Worm (Caenorhabditis elegans) whole organism, L1 larva: ENCODE data around the gene F48F7.6.

Source experiments
- C16A3.4 ChIP-seq: fragments of 150-350 bp; optimal IDR thresholded peaks from 2 replicates; lab custom pipeline; 2014; ENCODE audit warnings: missing biosample characterization, missing genetic modification characterization
- alr-1 ChIP-seq: fragments of 200-800 bp; sonication (Bioruptor generic); optimal IDR thresholded peaks from 2 replicates; lab custom pipeline; 2018; ENCODE audit warnings: borderline replicate concordance, mild to moderate bottlenecking, missing genetic modification characterization, missing compliant biosample characterization
- blmp-1 ChIP-seq: fragments of 150-350 bp; optimal IDR thresholded peaks from 2 replicates; lab custom pipeline; 2014; ENCODE audit warnings: missing biosample characterization, missing genetic modification characterization
- ceh-82 ChIP-seq, 3 experiments: fragments of 150-350 bp in 1 of 3; sonication (generic microtip) in 2 of 3; optimal IDR thresholded peaks; 2 replicates each; lab custom pipeline; 2014 to 2017; ENCODE audit warnings: missing biosample characterization in 3 of 3, missing genetic modification characterization in 3 of 3
- dpl-1 ChIP-seq, 3 experiments: fragments of 150-350 bp in 2 of 3; sonication (generic microtip) in 1 of 3; optimal IDR thresholded peaks; 2 replicates each; lab custom pipeline; 2014 to 2017; ENCODE audit warnings: missing biosample characterization in 3 of 3, missing genetic modification characterization in 3 of 3, missing genetic modification reagents in 3 of 3
- dsc-1 ChIP-seq: sonication (generic microtip); optimal IDR thresholded peaks from 2 replicates; lab custom pipeline; 2016; ENCODE audit warnings: mild to moderate bottlenecking, missing genetic modification characterization, missing compliant biosample characterization
- efl-1 ChIP-seq, 4 experiments: fragments of 150-350 bp; optimal IDR thresholded peaks in 3 of 4; peaks in 1 of 4; 1 replicate in 1 of 4; 2 replicates in 3 of 4; lab custom pipeline; 2014; ENCODE audit warnings: missing biosample characterization in 2 of 4, missing genetic modification characterization in 2 of 4, missing genetic modification reagents in 2 of 4
- efl-3 ChIP-seq: fragments of 200-800 bp; sonication (Bioruptor generic); optimal IDR thresholded peaks from 2 replicates; lab custom pipeline; 2018; ENCODE audit warnings: mild to moderate bottlenecking, missing genetic modification characterization, missing compliant biosample characterization
- egl-13 ChIP-seq: sonication (generic microtip); optimal IDR thresholded peaks from 2 replicates; lab custom pipeline; 2016; ENCODE audit warnings: missing genotype, missing genetic modification reagents, missing genetic modification characterization, missing compliant biosample characterization
- egl-27 ChIP-seq, 2 experiments: fragments of 150-350 bp in 1 of 2; sonication (generic microtip); optimal IDR thresholded peaks; 3 replicates each; lab custom pipeline; 2017 to 2018; ENCODE audit warnings: missing biosample characterization in 2 of 2, missing genetic modification characterization in 2 of 2, missing genetic modification reagents in 2 of 2
- elt-3 ChIP-seq, 6 experiments: fragments of 150-350 bp in 1 of 6; sonication (generic microtip); optimal IDR thresholded peaks; 2 replicates each; lab custom pipeline; 2017 to 2018; ENCODE audit warnings: missing biosample characterization in 6 of 6, missing genetic modification characterization in 6 of 6, inconsistent platforms in 1 of 6
- fkh-10 ChIP-seq: sonication (generic microtip); optimal IDR thresholded peaks from 2 replicates; lab custom pipeline; 2017; ENCODE audit warnings: missing biosample characterization, missing genetic modification reagents, missing genetic modification characterization
- fkh-4 ChIP-seq: sonication (generic microtip); optimal IDR thresholded peaks from 2 replicates; lab custom pipeline; 2016; ENCODE audit warnings: missing compliant biosample characterization, missing genetic modification characterization, borderline replicate concordance
- fos-1 ChIP-seq: fragments of 150-350 bp; optimal IDR thresholded peaks from 2 replicates; lab custom pipeline; 2014; ENCODE audit warnings: missing biosample characterization, missing genetic modification characterization
- grh-1 ChIP-seq: fragments of 200-800 bp; sonication (Bioruptor generic); IDR thresholded peaks from 2 replicates; pipeline ENCODE4 v1.3.6; 2022; ENCODE audit warnings: missing genetic modification reagents, missing genetic modification characterization, missing compliant biosample characterization
- isw-1 ChIP-seq: fragments of 200-800 bp; sonication (Bioruptor generic); IDR thresholded peaks from 2 replicates; pipeline ENCODE4 v1.3.6; 2022; ENCODE audit warnings: missing genetic modification characterization, missing compliant biosample characterization
- jun-1 ChIP-seq: fragments of 150-350 bp; optimal IDR thresholded peaks from 2 replicates; lab custom pipeline; 2014; ENCODE audit warnings: missing biosample characterization, missing genetic modification reagents, missing genetic modification characterization
- lin-14 ChIP-seq: fragments of 200-800 bp; sonication (Bioruptor generic); optimal IDR thresholded peaks from 2 replicates; lab custom pipeline; 2018; ENCODE audit warnings: mild to moderate bottlenecking, missing genetic modification characterization, moderate library complexity, missing compliant biosample characterization
- lin-35 ChIP-seq, 2 experiments: fragments of 150-350 bp; optimal IDR thresholded peaks; 2 replicates each; lab custom pipeline; 2014; ENCODE audit warnings: missing biosample characterization in 2 of 2, missing genetic modification characterization in 2 of 2, missing genetic modification reagents in 2 of 2
- lin-39 ChIP-seq: fragments of 150-350 bp; optimal IDR thresholded peaks from 2 replicates; lab custom pipeline; 2014; ENCODE audit warnings: missing biosample characterization, missing genetic modification reagents, missing genetic modification characterization
- lsy-2 ChIP-seq, 2 experiments: fragments of 150-350 bp; optimal IDR thresholded peaks; 2 replicates each; lab custom pipeline; 2014; ENCODE audit warnings: missing biosample characterization in 2 of 2, missing genetic modification characterization in 2 of 2
- mdl-1 ChIP-seq, 2 experiments: fragments of 150-350 bp; optimal IDR thresholded peaks; 2 replicates each; lab custom pipeline; 2014 to 2017; ENCODE audit warnings: missing biosample characterization in 2 of 2, missing genetic modification characterization in 2 of 2, inconsistent platforms in 1 of 2
- mef-2 ChIP-seq: fragments of 150-350 bp; optimal IDR thresholded peaks from 2 replicates; lab custom pipeline; 2014; ENCODE audit warnings: missing biosample characterization, missing genetic modification characterization
- mep-1 ChIP-seq: fragments of 150-350 bp; optimal IDR thresholded peaks from 2 replicates; lab custom pipeline; 2014; ENCODE audit warnings: missing biosample characterization, missing genetic modification characterization
- nhr-19 ChIP-seq: fragments of 200-800 bp; sonication (Bioruptor generic); conservative IDR thresholded peaks from 2 replicates; pipeline ENCODE4 v1.3.6; 2022; ENCODE audit warnings: missing genetic modification characterization, missing compliant biosample characterization
- nhr-20 ChIP-seq: sonication (generic microtip); optimal IDR thresholded peaks from 2 replicates; lab custom pipeline; 2016; ENCODE audit warnings: mild to moderate bottlenecking, missing genetic modification characterization, missing compliant biosample characterization
- nhr-237 ChIP-seq: fragments of 150-350 bp; optimal IDR thresholded peaks from 2 replicates; lab custom pipeline; 2014; ENCODE audit warnings: missing biosample characterization, missing genetic modification characterization
- nhr-47 ChIP-seq: sonication (generic microtip); optimal IDR thresholded peaks from 2 replicates; lab custom pipeline; 2016; ENCODE audit warnings: mild to moderate bottlenecking, missing genetic modification characterization, moderate library complexity, missing compliant biosample characterization
- nhr-71 ChIP-seq: sonication (generic microtip); optimal IDR thresholded peaks from 2 replicates; lab custom pipeline; 2016; ENCODE audit warnings: mild to moderate bottlenecking, missing genetic modification characterization, moderate library complexity, missing compliant biosample characterization
- nhr-77 ChIP-seq: fragments of 150-350 bp; optimal IDR thresholded peaks from 2 replicates; lab custom pipeline; 2014; ENCODE audit warnings: missing biosample characterization, missing genetic modification characterization
- nhr-85 ChIP-seq: sonication (generic microtip); peaks from one replicate; lab custom pipeline; 2016; ENCODE audit warnings: missing genetic modification characterization, inconsistent platforms, missing compliant biosample characterization
- nhr-90 ChIP-seq: sonication (generic microtip); optimal IDR thresholded peaks from 2 replicates; lab custom pipeline; 2016; ENCODE audit warnings: mild to moderate bottlenecking, missing genetic modification characterization, missing compliant biosample characterization; ENCODE audit not compliant: poor library complexity
- rnt-1 ChIP-seq: sonication (generic microtip); optimal IDR thresholded peaks from 2 replicates; lab custom pipeline; 2016; ENCODE audit warnings: mild to moderate bottlenecking, missing genetic modification characterization, moderate library complexity, missing compliant biosample characterization
- skn-1 ChIP-seq: fragments of 150-350 bp; optimal IDR thresholded peaks from 2 replicates; lab custom pipeline; 2014; ENCODE audit warnings: missing biosample characterization, missing genetic modification characterization
- snu-23 ChIP-seq: sonication (generic microtip); optimal IDR thresholded peaks from 2 replicates; lab custom pipeline; 2016; ENCODE audit warnings: missing genetic modification characterization, missing compliant biosample characterization
- swsn-7 ChIP-seq: sonication (generic microtip); optimal IDR thresholded peaks from 2 replicates; lab custom pipeline; 2016; ENCODE audit warnings: missing genetic modification characterization, missing compliant biosample characterization
- tbx-2 ChIP-seq: sonication (generic microtip); optimal IDR thresholded peaks from 2 replicates; lab custom pipeline; 2016; ENCODE audit warnings: missing genetic modification characterization, missing compliant biosample characterization
- unc-86 ChIP-seq: sonication (generic microtip); optimal IDR thresholded peaks from 2 replicates; lab custom pipeline; 2016; ENCODE audit warnings: missing genetic modification characterization, missing compliant biosample characterization
- unc-98 ChIP-seq: fragments of 200-800 bp; sonication (Bioruptor generic); IDR thresholded peaks from 2 replicates; pipeline ENCODE4 v1.3.6; 2022; ENCODE audit warnings: missing genetic modification characterization, missing compliant biosample characterization
- xbp-1 ChIP-seq: sonication (generic microtip); optimal IDR thresholded peaks from 2 replicates; lab custom pipeline; 2016; ENCODE audit warnings: missing genetic modification characterization, missing compliant biosample characterization
- zip-4 ChIP-seq: fragments of 200-800 bp; sonication (Bioruptor generic); optimal IDR thresholded peaks from 2 replicates; lab custom pipeline; 2018; ENCODE audit warnings: mild to moderate bottlenecking, missing genetic modification characterization, moderate library complexity, missing compliant biosample characterization
- ztf-11 ChIP-seq, 2 experiments: sonication (generic microtip); optimal IDR thresholded peaks; 2 replicates each; lab custom pipeline; 2016 to 2017; ENCODE audit warnings: missing genetic modification characterization in 2 of 2, missing biosample characterization in 1 of 2, missing compliant biosample characterization in 1 of 2
- ztf-4 ChIP-seq: fragments of 150-350 bp; optimal IDR thresholded peaks from 2 replicates; lab custom pipeline; 2014; ENCODE audit warnings: missing biosample characterization, missing genetic modification characterization

F48F7.6 gene

ce11 chrX:13950620-13951152 lies 26.9 kb upstream of the F48F7.6 start:
- TF ChIP-seq nhr-237 (tag; lab: Kevin White, UChicago) (no peak), egl-27 (tag; optimal IDR thresholded peaks at IDR 0.05; lab: Kevin White, UChicago) (peak; percentile 38 to 72), jun-1 (tag; lab: Kevin White, UChicago) (peak; percentile 44), ztf-4 (tag; lab: Kevin White, UChicago) (peak; percentile 13), blmp-1 (tag; lab: Kevin White, UChicago) (peak; percentile 76), rnt-1 (tag; lab: Kevin White, UChicago) (peak; percentile 32), snu-23 (peak; percentile 68), ztf-11 (tag; optimal IDR thresholded peaks at IDR 0.05; lab: Kevin White, UChicago) (peak in 1 of 2 experiments; percentile 22), xbp-1 (tag; lab: Kevin White, UChicago) (peak; percentile 40), skn-1 (peak; percentile 10), egl-13 (tag; lab: Kevin White, UChicago) (no peak), efl-3 (GFP tag; lab: Kevin White, UChicago) (no peak), dpl-1 (GFP tag; optimal IDR thresholded peaks at IDR 0.05; lab: Kevin White, UChicago) (no peak), elt-3 (tag; optimal IDR thresholded peaks at IDR 0.05; lab: Kevin White, UChicago) (peak in 4 of 6 experiments; percentile 56 to 76 (median 68)), lsy-2 (tag; optimal IDR thresholded peaks at IDR 0.05; lab: Kevin White, UChicago) (peak; percentile 34 to 39), lin-39 (tag; lab: Kevin White, UChicago) (no peak), mdl-1 (tag; optimal IDR thresholded peaks at IDR 0.05; lab: Kevin White, UChicago) (peak in 1 of 2 experiments; percentile 38), unc-98 (no peak), ceh-82 (tag; optimal IDR thresholded peaks at IDR 0.05; lab: Kevin White, UChicago) (peak; percentile 15 to 38 (median 21)), nhr-85 (peak; percentile 94), tbx-2 (tag; lab: Kevin White, UChicago) (peak; percentile 63), mef-2 (no peak), nhr-90 (tag; lab: Kevin White, UChicago) (peak; percentile 80), mep-1 (peak; percentile 54), nhr-20 (tag; lab: Kevin White, UChicago) (peak; percentile 78), lin-35 (GFP tag; optimal IDR thresholded peaks at IDR 0.05; lab: Kevin White, UChicago) (peak; percentile 6 to 63), zip-4 (GFP tag; lab: Kevin White, UChicago) (peak; percentile 41), fos-1 (peak; percentile 34), nhr-19 (peak; percentile 46), grh-1 (GFP tag; lab: Robert Waterston, UW) (peak; percentile 74), fkh-10 (no peak), dsc-1 (tag; lab: Kevin White, UChicago) (no peak), unc-86 (tag; lab: Kevin White, UChicago) (no peak), swsn-7 (tag; lab: Kevin White, UChicago) (peak; percentile 57), efl-1 (optimal IDR thresholded peaks at IDR 0.05; lab: Kevin White, UChicago) (peak; percentile 13 to 50), efl-1 (GFP tag; optimal IDR thresholded peaks at IDR 0.05 in 1 of 2; lab: Kevin White, UChicago) (peak in 1 of 2 experiments; percentile 75), C16A3.4 (tag; lab: Kevin White, UChicago) (peak; percentile 22), nhr-77 (tag; lab: Kevin White, UChicago) (peak; percentile 36), nhr-71 (tag; lab: Kevin White, UChicago) (peak; percentile 73), lin-14 (GFP tag; lab: Kevin White, UChicago) (peak; percentile 81), nhr-47 (peak; percentile 58)

- TF ChIP-seq lin-39 (tag; lab: Kevin White, UChicago) (no peak), fkh-4 (tag; lab: Kevin White, UChicago) (no peak), ztf-4 (tag; lab: Kevin White, UChicago) (no peak), isw-1 (no peak), xbp-1 (tag; lab: Kevin White, UChicago) (no peak), alr-1 (tag; lab: Kevin White, UChicago) (no peak), egl-13 (tag; lab: Kevin White, UChicago) (no peak), nhr-237 (tag; lab: Kevin White, UChicago) (no peak)
Observed at ce11 chrX:13952347-13952746, 25.3 kb upstream of the F48F7.6 start.
